Worm (Caenorhabditis elegans): ENCODE data around the gene twk-16.

Gene twk-16

ce11 chrX:3112946-3113427 lies 32.1 kb downstream of the twk-16 start, which contains the start of gene gpd-3:
Gene gpd-3, minus strand, starts transcription at chrX:3113341.
- TF ChIP-seq pat-9 (tag; optimal IDR thresholded peaks at IDR 0.05) = no peak
- TF ChIP-seq npax-4 (tag; optimal IDR thresholded peaks at IDR 0.05) = no peak
- TF ChIP-seq madf-2 (tag; optimal IDR thresholded peaks at IDR 0.05) = no peak
- TF ChIP-seq ceh-9 (tag; optimal IDR thresholded peaks at IDR 0.05) = no peak
- TF ChIP-seq sox-2 (GFP tag; IDR thresholded peaks at IDR 0.05) = no peak
- TF ChIP-seq ttx-3 (tag; optimal IDR thresholded peaks at IDR 0.05) = no peak
- TF ChIP-seq che-1 (tag; optimal IDR thresholded peaks at IDR 0.05) = no peak
- TF ChIP-seq unc-86 (tag; optimal IDR thresholded peaks at IDR 0.05) = no peak
- TF ChIP-seq lim-6 (tag; optimal IDR thresholded peaks at IDR 0.05) = no peak

- TF ChIP-seq hlh-6 (tag; optimal IDR thresholded peaks at IDR 0.05) (no peak), F13H6.1 (tag; optimal IDR thresholded peaks at IDR 0.05) (no peak), ceh-22 (tag; optimal IDR thresholded peaks at IDR 0.05) (no peak), ceh-45 (GFP tag; IDR thresholded peaks at IDR 0.05) (no peak), hlh-13 (GFP tag; optimal IDR thresholded peaks at IDR 0.05) (no peak), syd-9 (tag; optimal IDR thresholded peaks at IDR 0.05) (no peak), elt-4 (tag; optimal IDR thresholded peaks at IDR 0.05) (no peak), Y22D7AL.16 (tag; optimal IDR thresholded peaks at IDR 0.05) (no peak), zip-5 (tag; optimal IDR thresholded peaks at IDR 0.05) (no peak), dmd-4 (tag; optimal IDR thresholded peaks at IDR 0.05; ENCODE audit: borderline replicate concordance) (no peak), C08G9.2 (tag; optimal IDR thresholded peaks at IDR 0.05) (no peak), hlh-8 (tag; optimal IDR thresholded peaks at IDR 0.05) (no peak), elt-2 (tag; optimal IDR thresholded peaks at IDR 0.05) (no peak), ceh-19 (GFP tag; optimal IDR thresholded peaks at IDR 0.05) (no peak), fax-1 (tag; optimal IDR thresholded peaks at IDR 0.05) (no peak), lim-6 (tag; optimal IDR thresholded peaks at IDR 0.05) (no peak), ahr-1 (tag; optimal IDR thresholded peaks at IDR 0.05) (no peak), gmeb-2 (tag; optimal IDR thresholded peaks at IDR 0.05) (no peak), rnt-1 (tag; optimal IDR thresholded peaks at IDR 0.05) (no peak), ets-4 (tag; optimal IDR thresholded peaks at IDR 0.05) (no peak)
Observed at ce11 chrX:3114306-3115133, 33.6 kb downstream of the twk-16 start, which contains the start of gene gpd-2. Gene gpd-2, minus strand, starts transcription at chrX:3114689.

- peak; percentile 34 for TF ChIP-seq mec-3 (tag; optimal IDR thresholded peaks at IDR 0.05; ENCODE audit: borderline replicate concordance)
- no peak for TF ChIP-seq K09A11.1 (tag; optimal IDR thresholded peaks at IDR 0.05; ENCODE audit: insufficient read depth)
- TF ChIP-seq elt-2 (tag; optimal IDR thresholded peaks at IDR 0.05) = peak; percentile 27
- TF ChIP-seq ahr-1 (tag; optimal IDR thresholded peaks at IDR 0.05) = no peak
- TF ChIP-seq K02D7.2 (tag; optimal IDR thresholded peaks at IDR 0.05) = no peak
- TF ChIP-seq ceh-9 (tag; optimal IDR thresholded peaks at IDR 0.05) = no peak
- TF ChIP-seq rnt-1 (tag; optimal IDR thresholded peaks at IDR 0.05) = no peak
- no peak for TF ChIP-seq C08G9.2 (tag; optimal IDR thresholded peaks at IDR 0.05)
- TF ChIP-seq ceh-19 (GFP tag; optimal IDR thresholded peaks at IDR 0.05) = no peak
- TF ChIP-seq pha-4 (tag; optimal IDR thresholded peaks at IDR 0.05) = no peak
- TF ChIP-seq ceh-22 (tag; optimal IDR thresholded peaks at IDR 0.05) = no peak
- no peak for TF ChIP-seq fax-1 (tag; optimal IDR thresholded peaks at IDR 0.05)
- TF ChIP-seq ceh-24 (tag; optimal IDR thresholded peaks at IDR 0.05) = no peak
- TF ChIP-seq ceh-2 (tag; optimal IDR thresholded peaks at IDR 0.05) = no peak
- TF ChIP-seq fkh-10 (GFP tag; optimal IDR thresholded peaks at IDR 0.05) = no peak
- no peak for TF ChIP-seq ztf-16 (tag; optimal IDR thresholded peaks at IDR 0.05)
- TF ChIP-seq C38D4.7 (GFP tag; optimal IDR thresholded peaks at IDR 0.05) = no peak
- peak; percentile 7 for TF ChIP-seq hlh-30 (tag; optimal IDR thresholded peaks at IDR 0.05; ENCODE audit: insufficient read depth)
- no peak for TF ChIP-seq unc-55 (GFP tag; optimal IDR thresholded peaks at IDR 0.05)
Observed at ce11 chrX:3115134-3116032, 34.5 kb downstream of the twk-16 start.
